Fruit fly (Drosophila melanogaster): Measurements from ENCODE around the gene cyst.

The cyst gene

dm6 chr2L:19480406-19481334 lies 27.9 kb downstream of the cyst start:
- TF ChIP-seq Opbp (GFP tag; IDR thresholded peaks at IDR 0.05; ENCODE audit: partially characterized antibody): 0 out of 3 replicates have a peak, but pooled peaks have one; percentile 20
- peak in 1 of 3 experiments; percentile 53 for TF ChIP-seq lola (GFP tag; optimal IDR thresholded peaks at IDR 0.05)
- 0 out of 4 replicates have a peak, but pooled peaks have one; percentile 15 for TF ChIP-seq Dll (GFP tag; IDR thresholded peaks at IDR 0.05; ENCODE audit: partially characterized antibody)
- peak; percentile 32 for TF ChIP-seq nmo (GFP tag; optimal IDR thresholded peaks at IDR 0.05)
- peak; percentile 68 for TF ChIP-seq Hr39 (optimal IDR thresholded peaks at IDR 0.05)
- peak; percentile 67 for TF ChIP-seq CG6791 (GFP tag; IDR thresholded peaks at IDR 0.05; ENCODE audit: partially characterized antibody)
- peak; percentile 4 for TF ChIP-seq D19A (tag; optimal IDR thresholded peaks at IDR 0.05)
- peak; percentile 17 for TF ChIP-seq Hey (tag; optimal IDR thresholded peaks at IDR 0.05)
- peak; percentile 53 for TF ChIP-seq CG18262 (tag; optimal IDR thresholded peaks at IDR 0.05)
- TF ChIP-seq oc (tag; optimal IDR thresholded peaks at IDR 0.05): no peak
- TF ChIP-seq CG6272 (GFP tag; IDR thresholded peaks at IDR 0.05): 0 out of 2 replicates have a peak, but pooled peaks have one; percentile 28
- peak; percentile 28 for TF ChIP-seq scrt (GFP tag; optimal IDR thresholded peaks at IDR 0.05)
- peak; percentile 15 for TF ChIP-seq dmrt11E (tag; optimal IDR thresholded peaks at IDR 0.05)
- TF ChIP-seq CG14860 (GFP tag; IDR thresholded peaks at IDR 0.05; ENCODE audit: partially characterized antibody): 0 out of 3 replicates have a peak, but pooled peaks have one; percentile 32
- TF ChIP-seq nerfin-2 (GFP tag; IDR thresholded peaks at IDR 0.05; ENCODE audit: partially characterized antibody): peak; percentile 43; the same call in 1 of the 2 replicates
- no peak for TF ChIP-seq NC2β (GFP tag; optimal IDR thresholded peaks at IDR 0.05)
- 0 out of 2 replicates have a peak, but pooled peaks have one; percentile 27 for TF ChIP-seq sna (GFP tag; IDR thresholded peaks at IDR 0.05; ENCODE audit: partially characterized antibody)
- 0 out of 4 replicates have a peak, but pooled peaks have one; percentile 15 for TF ChIP-seq chinmo (GFP tag; IDR thresholded peaks at IDR 0.05; ENCODE audit: partially characterized antibody)
- peak; percentile 74 for TF ChIP-seq crol (GFP tag; IDR thresholded peaks at IDR 0.05)
- TF ChIP-seq CG16813 (GFP tag; IDR thresholded peaks at IDR 0.05; ENCODE audit: partially characterized antibody): peak; percentile 41; the same call in 1 of the 3 replicates
- peak; percentile 38; the same call in 1 of the 3 replicates for TF ChIP-seq HLH4C (GFP tag; IDR thresholded peaks at IDR 0.05; ENCODE audit: partially characterized antibody)
- no peak for TF ChIP-seq hb (GFP tag; IDR thresholded peaks at IDR 0.05; ENCODE audit: partially characterized antibody)
- peak; percentile 67 for TF ChIP-seq sens (GFP tag)
- no peak for TF ChIP-seq jumu (GFP tag; optimal IDR thresholded peaks at IDR 0.05)
- no peak for TF ChIP-seq hkb (optimal IDR thresholded peaks at IDR 0.05)
- TF ChIP-seq hkb (GFP tag; IDR thresholded peaks at IDR 0.05): peak; percentile 36; the same call in 1 of the 2 replicates
- TF ChIP-seq CG10959 (GFP tag; IDR thresholded peaks at IDR 0.05): no peak
- TF ChIP-seq CG42726 (GFP tag; IDR thresholded peaks at IDR 0.05; ENCODE audit: partially characterized antibody): no peak
- TF ChIP-seq D19B (GFP tag; optimal IDR thresholded peaks at IDR 0.05): peak; percentile 48
- TF ChIP-seq CG14710 (tag; optimal IDR thresholded peaks at IDR 0.05): peak; percentile 3
- TF ChIP-seq CG4328 (GFP tag; optimal IDR thresholded peaks at IDR 0.05): no peak
- TF ChIP-seq Blimp-1 (GFP tag; optimal IDR thresholded peaks at IDR 0.05): no peak
- peak; percentile 93 for TF ChIP-seq nerfin-1 (tag; optimal IDR thresholded peaks at IDR 0.05)
- TF ChIP-seq pros (GFP tag; optimal IDR thresholded peaks at IDR 0.05): peak; percentile 26
- no peak for TF ChIP-seq tna (GFP tag; IDR thresholded peaks at IDR 0.05; ENCODE audit: partially characterized antibody)
- TF ChIP-seq abd-A (tag; optimal IDR thresholded peaks at IDR 0.05): peak; percentile 43
- TF ChIP-seq CG5180 (GFP tag; optimal IDR thresholded peaks at IDR 0.05): no peak
- no peak for TF ChIP-seq CG2875 (GFP tag; optimal IDR thresholded peaks at IDR 0.05)
- TF ChIP-seq caup (GFP tag; optimal IDR thresholded peaks at IDR 0.05; ENCODE audit: severe bottlenecking): no peak
- TF ChIP-seq bsh (GFP tag; optimal IDR thresholded peaks at IDR 0.05): peak in 1 of 2 experiments; percentile 23
- peak; percentile 23; the same call in 1 of the 2 replicates for TF ChIP-seq bbx (GFP tag; IDR thresholded peaks at IDR 0.05; ENCODE audit: partially characterized antibody)
- peak; percentile 30 for TF ChIP-seq run (tag; optimal IDR thresholded peaks at IDR 0.05)
- TF ChIP-seq CG11247 (GFP tag; IDR thresholded peaks at IDR 0.05): 0 out of 2 replicates have a peak, but pooled peaks have one; percentile 35
- TF ChIP-seq CG10431 (GFP tag; optimal IDR thresholded peaks at IDR 0.05): no peak
